Fruit fly (Drosophila melanogaster) whole organism, embryonic: ENCODE results near the gene Mst36Fb.

Experiments used
- Atf3 ChIP-seq: fragments of 200-800 bp; sonication (Bioruptor generic); optimal IDR thresholded peaks from 3 replicates; lab custom pipeline; 2016; ENCODE audit warnings: missing biosample characterization, missing genetic modification characterization
- B-H1 ChIP-seq: fragments of 200-800 bp; sonication (Bioruptor generic); IDR thresholded peaks from 3 replicates; pipeline ENCODE4 v1.3.6; 2022; ENCODE audit warnings: missing biosample characterization, missing genetic modification characterization
- BEAF-32 ChIP-seq: fragments of 200-800 bp; sonication (Bioruptor generic); optimal IDR thresholded peaks from 3 replicates; lab custom pipeline; 2017; ENCODE audit warnings: missing biosample characterization, missing genetic modification characterization, mild to moderate bottlenecking, moderate library complexity, missing genetic modification reagents
- CG12219 ChIP-seq: fragments of 200-800 bp; sonication (Bioruptor generic); optimal IDR thresholded peaks from 3 replicates; lab custom pipeline; 2018; ENCODE audit warnings: missing biosample characterization, mild to moderate bottlenecking, missing genetic modification characterization
- CG12659 ChIP-seq: fragments of 200-800 bp; sonication (Bioruptor generic); optimal IDR thresholded peaks from 3 replicates; lab custom pipeline; 2017; ENCODE audit warnings: mild to moderate bottlenecking, missing biosample characterization, missing genetic modification reagents, missing genetic modification characterization
- CG15011 ChIP-seq: fragments of 200-800 bp; sonication (Bioruptor generic); optimal IDR thresholded peaks from 3 replicates; lab custom pipeline; 2018; ENCODE audit warnings: missing biosample characterization, mild to moderate bottlenecking, missing genetic modification characterization
- CG15479 ChIP-seq: fragments of 200-800 bp; sonication (Bioruptor generic); optimal IDR thresholded peaks from 3 replicates; lab custom pipeline; 2019; ENCODE audit warnings: missing biosample characterization, mild to moderate bottlenecking, missing genetic modification characterization, moderate library complexity
- CG17186 ChIP-seq: fragments of 200-800 bp; sonication (Bioruptor generic); optimal IDR thresholded peaks from 3 replicates; lab custom pipeline; 2017; ENCODE audit warnings: missing biosample characterization, missing genetic modification reagents, missing genetic modification characterization
- CG17912 ChIP-seq: fragments of 200-800 bp; sonication (Bioruptor generic); optimal IDR thresholded peaks from 2 replicates; lab custom pipeline; 2018; ENCODE audit warnings: missing biosample characterization, mild to moderate bottlenecking, missing genetic modification characterization
- CG18599 ChIP-seq: fragments of 200-800 bp; sonication (Bioruptor generic); optimal IDR thresholded peaks from 3 replicates; lab custom pipeline; 2017; ENCODE audit warnings: missing biosample characterization, missing genetic modification characterization, mild to moderate bottlenecking, moderate library complexity, missing genetic modification reagents
- CG2202 ChIP-seq: fragments of 200-800 bp; sonication (Bioruptor generic); optimal IDR thresholded peaks from 2 replicates; lab custom pipeline; 2018; ENCODE audit warnings: missing biosample characterization, mild to moderate bottlenecking, missing genetic modification characterization
- CG30431 ChIP-seq: fragments of 200-800 bp; sonication (Bioruptor generic); optimal IDR thresholded peaks from 2 replicates; lab custom pipeline; 2017; ENCODE audit warnings: missing biosample characterization, missing genetic modification characterization
- CG3726 ChIP-seq: fragments of 200-800 bp; sonication (Bioruptor generic); IDR thresholded peaks from 3 replicates; pipeline ENCODE4, ENCODE4 v1.3.6; 2022; ENCODE audit warnings: missing biosample characterization, missing genetic modification characterization
- CG3847 ChIP-seq: fragments of 200-800 bp; sonication (Bioruptor generic); IDR thresholded peaks from 2 replicates; pipeline ENCODE4 v1.3.6; 2022; ENCODE audit warnings: missing biosample characterization, missing genetic modification characterization
- CG4854 ChIP-seq: fragments of 200-800 bp; sonication (Bioruptor generic); optimal IDR thresholded peaks from 2 replicates; lab custom pipeline; 2016; ENCODE audit warnings: missing biosample characterization, missing genetic modification characterization, inconsistent platforms
- CG6254 ChIP-seq: fragments of 200-800 bp; sonication (Bioruptor generic); optimal IDR thresholded peaks from 3 replicates; lab custom pipeline; 2017; ENCODE audit warnings: mild to moderate bottlenecking, missing biosample characterization, missing genetic modification reagents, missing genetic modification characterization
- CG8944 ChIP-seq: fragments of 200-800 bp; sonication (Bioruptor generic); optimal IDR thresholded peaks from 3 replicates; lab custom pipeline; 2016; ENCODE audit warnings: missing biosample characterization, missing genetic modification characterization
- CG9437 ChIP-seq: fragments of 200-800 bp; sonication (Bioruptor generic); optimal IDR thresholded peaks from 2 replicates; lab custom pipeline; 2018; ENCODE audit warnings: missing biosample characterization, mild to moderate bottlenecking, missing genetic modification characterization
- CG9876 ChIP-seq: fragments of 200-800 bp; sonication (Bioruptor generic); optimal IDR thresholded peaks from 2 replicates; lab custom pipeline; 2016; ENCODE audit warnings: missing biosample characterization, missing genetic modification characterization
- D19A ChIP-seq: fragments of 200-800 bp; optimal IDR thresholded peaks from 3 replicates; lab custom pipeline; 2019; ENCODE audit warnings: missing biosample characterization, mild to moderate bottlenecking, missing genetic modification characterization, moderate library complexity
- Dfd ChIP-seq, 2 experiments: fragments of >200 bp; optimal IDR thresholded peaks; 2 replicates each; lab custom pipeline; 2017; ENCODE audit warnings: missing biosample characterization in 2 of 2, missing genetic modification characterization in 2 of 2
- Dref ChIP-seq: fragments of 200-800 bp; sonication (Bioruptor generic); IDR thresholded peaks from 2 replicates; pipeline ENCODE4 v1.3.6; 2022; ENCODE audit warnings: missing biosample characterization, missing genetic modification characterization
- Gsc ChIP-seq: fragments of 200-800 bp; sonication (Bioruptor generic); IDR thresholded peaks from 2 replicates; pipeline ENCODE4 v1.3.6; 2022; ENCODE audit warnings: missing biosample characterization, missing genetic modification characterization
- HLHmδ ChIP-seq: fragments of 200-800 bp; sonication (Bioruptor generic); optimal IDR thresholded peaks from 2 replicates; lab custom pipeline; 2018; ENCODE audit warnings: missing biosample characterization, mild to moderate bottlenecking, missing genetic modification characterization, moderate library complexity
- Hey ChIP-seq: fragments of 200-800 bp; sonication (Bioruptor generic); optimal IDR thresholded peaks from 3 replicates; lab custom pipeline; 2018; ENCODE audit warnings: missing biosample characterization, mild to moderate bottlenecking, missing genetic modification characterization
- Hsf ChIP-seq: fragments of 200-800 bp; sonication (Bioruptor generic); optimal IDR thresholded peaks from 3 replicates; lab custom pipeline; 2016; ENCODE audit warnings: missing biosample characterization, missing genetic modification characterization
- MTF-1 ChIP-seq: fragments of 200-800 bp; sonication (Bioruptor generic); optimal IDR thresholded peaks from 2 replicates; lab custom pipeline; 2018; ENCODE audit warnings: missing biosample characterization, mild to moderate bottlenecking, missing genetic modification characterization, borderline replicate concordance
- Poxn ChIP-seq: fragments of 200-800 bp; sonication (Bioruptor generic); IDR thresholded peaks from 2 replicates; pipeline ENCODE4 v1.3.6; 2022; ENCODE audit warnings: missing biosample characterization, missing genetic modification characterization
- Ravus ChIP-seq: fragments of 200-800 bp; sonication (Bioruptor generic); IDR thresholded peaks from 2 replicates; pipeline ENCODE4 v1.3.6; 2022; ENCODE audit warnings: missing biosample characterization, missing genetic modification characterization
- Sox100B ChIP-seq: fragments of 200-800 bp; sonication (Bioruptor generic); optimal IDR thresholded peaks from 3 replicates; lab custom pipeline; 2018; ENCODE audit warnings: missing biosample characterization, mild to moderate bottlenecking, missing genetic modification characterization
- bowl ChIP-seq: fragments of 200-800 bp; sonication (Bioruptor generic); IDR thresholded peaks from 2 replicates; pipeline ENCODE4 v1.3.6; 2022; ENCODE audit warnings: missing biosample characterization, missing genetic modification characterization
- cg ChIP-seq: fragments of 200-800 bp; sonication (Bioruptor generic); optimal IDR thresholded peaks from 3 replicates; lab custom pipeline; 2019; ENCODE audit warnings: missing biosample characterization, mild to moderate bottlenecking, missing genetic modification characterization, moderate library complexity
- ci ChIP-seq: fragments of 200-800 bp; sonication (Bioruptor generic); IDR thresholded peaks from 3 replicates; pipeline ENCODE4 v1.3.6; 2022; ENCODE audit warnings: missing biosample characterization, missing genetic modification characterization
- corto ChIP-seq: fragments of 200-800 bp; sonication (Bioruptor generic); optimal IDR thresholded peaks from 2 replicates; lab custom pipeline; 2016; ENCODE audit warnings: missing biosample characterization, mild to moderate bottlenecking, missing genetic modification characterization, moderate library complexity
- esg ChIP-seq: fragments of 200-800 bp; sonication (Bioruptor generic); conservative IDR thresholded peaks from 2 replicates; pipeline ENCODE4 v1.3.6; 2022; ENCODE audit warnings: missing biosample characterization, missing genetic modification characterization
- gem ChIP-seq: fragments of 200-800 bp; sonication (Bioruptor generic); optimal IDR thresholded peaks from 2 replicates; lab custom pipeline; 2019; ENCODE audit warnings: missing biosample characterization, mild to moderate bottlenecking, missing genetic modification characterization, moderate library complexity
- hkb ChIP-seq, 2 experiments: fragments of 200-800 bp in 1 of 2; fragments of >200 bp in 1 of 2; sonication (Bioruptor generic) in 1 of 2; IDR thresholded peaks in 1 of 2; optimal IDR thresholded peaks in 1 of 2; 2 replicates each; pipeline versions ENCODE4 v1.3.6 to Lab custom; 2017 to 2022; ENCODE audit warnings: missing biosample characterization in 1 of 2, missing genetic modification characterization in 1 of 2
- knrl ChIP-seq: fragments of 200-800 bp; sonication (Bioruptor generic); IDR thresholded peaks from 3 replicates; pipeline ENCODE4 v1.3.6; 2022; ENCODE audit warnings: missing biosample characterization, missing genetic modification characterization; ENCODE audit not compliant: partially characterized antibody
- nmo ChIP-seq: fragments of 200-800 bp; sonication (Bioruptor generic); optimal IDR thresholded peaks from 2 replicates; lab custom pipeline; 2018; ENCODE audit warnings: missing biosample characterization, mild to moderate bottlenecking, missing genetic modification characterization, moderate library complexity
- phol ChIP-seq: fragments of 200-800 bp; sonication (Bioruptor generic); optimal IDR thresholded peaks from 3 replicates; lab custom pipeline; 2018; ENCODE audit warnings: missing biosample characterization, mild to moderate bottlenecking, missing genetic modification characterization, moderate library complexity
- sc ChIP-seq, 3 experiments: fragments of >200 bp in 2 of 3; fragments of 200-800 bp in 1 of 3; sonication (Bioruptor generic) in 1 of 3; optimal IDR thresholded peaks; 2 replicates in 2 of 3; 3 replicates in 1 of 3; lab custom pipeline; 2017; ENCODE audit warnings: mild to moderate bottlenecking in 1 of 3, missing biosample characterization in 1 of 3, missing genetic modification characterization in 1 of 3, missing genetic modification reagents in 1 of 3
- sd ChIP-seq: fragments of 200-800 bp; sonication (Bioruptor generic); optimal IDR thresholded peaks from 3 replicates; lab custom pipeline; 2018; ENCODE audit warnings: missing biosample characterization, mild to moderate bottlenecking, missing genetic modification characterization, moderate library complexity
- sens-2 ChIP-seq: fragments of 200-800 bp; sonication (Bioruptor generic); IDR thresholded peaks from 2 replicates; pipeline ENCODE4 v1.3.6; 2022; ENCODE audit warnings: missing biosample characterization, missing genetic modification characterization
- so ChIP-seq: fragments of 200-800 bp; sonication (Bioruptor generic); IDR thresholded peaks from 3 replicates; pipeline ENCODE4 v1.3.6; 2022; ENCODE audit warnings: missing biosample characterization, missing genetic modification characterization
- ssp ChIP-seq: fragments of 200-800 bp; sonication (Bioruptor generic); IDR thresholded peaks from 2 replicates; pipeline ENCODE4 v1.3.6; 2022; ENCODE audit warnings: missing biosample characterization, missing genetic modification characterization
- tio ChIP-seq: fragments of 200-800 bp; sonication (Bioruptor generic); optimal IDR thresholded peaks from 2 replicates; lab custom pipeline; 2017; ENCODE audit warnings: missing biosample characterization, missing genetic modification characterization, inconsistent platforms
- vfl ChIP-seq: fragments of 200-800 bp; sonication (Bioruptor generic); optimal IDR thresholded peaks from 2 replicates; lab custom pipeline; 2016; ENCODE audit warnings: missing biosample characterization, missing genetic modification characterization
- vnd ChIP-seq: fragments of 200-800 bp; sonication (Bioruptor generic); IDR thresholded peaks from 3 replicates; pipeline ENCODE4 v1.3.6; 2022; ENCODE audit warnings: missing biosample characterization, missing genetic modification characterization; ENCODE audit not compliant: partially characterized antibody
- z ChIP-seq: fragments of 200-800 bp; sonication (Bioruptor generic); IDR thresholded peaks from 3 replicates; pipeline ENCODE4 v1.3.6; 2022; ENCODE audit warnings: missing biosample characterization, missing genetic modification characterization

Mst36Fb gene

dm6 chr2L:18653328-18653675 lies 21.6 kb downstream of the Mst36Fb start (continued):
- peak; percentile 66 for TF ChIP-seq gem (tag; lab: Kevin White, UChicago)
- no peak for TF ChIP-seq CG2202 (tag; lab: Kevin White, UChicago)
- peak; percentile 91 for TF ChIP-seq corto (GFP tag; lab: Kevin White, UChicago)
- no peak for TF ChIP-seq Hey (tag; lab: Kevin White, UChicago)
- TF ChIP-seq phol = peak; percentile 86
- TF ChIP-seq bowl (GFP tag; lab: Robert Waterston, UW) = no peak
- TF ChIP-seq BEAF-32 = no peak
- TF ChIP-seq CG8944 (GFP tag; lab: Kevin White, UChicago) = peak; percentile 27
- peak; percentile 87 for TF ChIP-seq ci (GFP tag; lab: Robert Waterston, UW)
- no peak for TF ChIP-seq tio (GFP tag; lab: Kevin White, UChicago)
- no peak for TF ChIP-seq vfl (GFP tag; lab: Kevin White, UChicago)
- peak; percentile 36 for TF ChIP-seq CG12659 (GFP tag; lab: Kevin White, UChicago)
- peak; percentile 41; the same call in 1 of the 3 replicates for TF ChIP-seq z (GFP tag; lab: Robert Waterston, UW)
- TF ChIP-seq CG6254 (GFP tag; lab: Kevin White, UChicago) = peak; percentile 78
- TF ChIP-seq hkb (optimal IDR thresholded peaks at IDR 0.05; lab: Kevin White, UChicago) = no peak
- peak; percentile 67; the same call in 1 of the 2 replicates for TF ChIP-seq hkb (GFP tag; IDR thresholded peaks at IDR 0.05; lab: Robert Waterston, UW)
- TF ChIP-seq nmo = peak; percentile 90
- no peak for TF ChIP-seq sc (optimal IDR thresholded peaks at IDR 0.05; lab: Kevin White, UChicago)
- TF ChIP-seq sc (GFP tag; optimal IDR thresholded peaks at IDR 0.05; lab: Kevin White, UChicago) = peak; percentile 16
- TF ChIP-seq Poxn (GFP tag; lab: Robert Waterston, UW) = no peak
- peak; percentile 67 for TF ChIP-seq CG4854 (GFP tag; lab: Kevin White, UChicago)
- TF ChIP-seq CG9876 (GFP tag; lab: Kevin White, UChicago) = no peak
- peak; percentile 84 for TF ChIP-seq D19A
- TF ChIP-seq Gsc = peak; percentile 59
- TF ChIP-seq CG9437 = no peak
- no peak for TF ChIP-seq CG30431 (GFP tag; lab: Kevin White, UChicago)
- peak; percentile 43 for TF ChIP-seq CG12219 (GFP tag; lab: Kevin White, UChicago)
- no peak for TF ChIP-seq Dref (GFP tag; lab: Robert Waterston, UW)
- TF ChIP-seq ssp (GFP tag; lab: Robert Waterston, UW) = peak; percentile 69
- peak; percentile 20 for TF ChIP-seq CG17186 (GFP tag; lab: Kevin White, UChicago)
- peak; percentile 4 for TF ChIP-seq CG15479
- TF ChIP-seq Ravus (GFP tag; lab: Robert Waterston, UW) = no peak
- no peak for TF ChIP-seq CG17912
- TF ChIP-seq vnd = no peak
- TF ChIP-seq B-H1 (GFP tag; lab: Robert Waterston, UW) = peak; percentile 78
- TF ChIP-seq esg (GFP tag; lab: Robert Waterston, UW) = peak; percentile 64
- no peak for TF ChIP-seq cg
- 0 out of 3 replicates have a peak, but pooled peaks have one; percentile 16 for TF ChIP-seq so (GFP tag; lab: Robert Waterston, UW)
- TF ChIP-seq CG3847 = peak; percentile 29; the same call in 1 of the 2 replicates
- peak; percentile 15 for TF ChIP-seq Atf3 (GFP tag; lab: Kevin White, UChicago)
- TF ChIP-seq Dfd (GFP tag; optimal IDR thresholded peaks at IDR 0.05; lab: Kevin White, UChicago) = no peak
- no peak for TF ChIP-seq knrl (GFP tag; lab: Robert Waterston, UW)
- TF ChIP-seq Hsf = peak; percentile 32
- peak; percentile 66 for TF ChIP-seq CG18599 (GFP tag; lab: Kevin White, UChicago)
- TF ChIP-seq MTF-1 = peak; percentile 40
- TF ChIP-seq HLHmδ = no peak
- TF ChIP-seq sd (tag; lab: Kevin White, UChicago) = peak; percentile 14
- TF ChIP-seq sens-2 (GFP tag; lab: Robert Waterston, UW) = peak; percentile 56; the same call in 1 of the 2 replicates
- peak; percentile 48; the same call in 1 of the 3 replicates for TF ChIP-seq CG3726
- peak; percentile 44 for TF ChIP-seq CG15011 (GFP tag; lab: Kevin White, UChicago)
- peak; percentile 55 for TF ChIP-seq Sox100B (GFP tag; lab: Kevin White, UChicago)
